Fruit fly (Drosophila melanogaster) whole organism, prepupa: ENCODE measurements around the gene CG4161.

Source experiments
- Blimp-1 ChIP-seq: fragments of 200-800 bp; sonication (Bioruptor generic); optimal IDR thresholded peaks from 3 replicates; lab custom pipeline; 2017; ENCODE audit warnings: missing biosample characterization, missing genetic modification characterization, mild to moderate bottlenecking, moderate library complexity, missing genetic modification reagents
- CG10631 ChIP-seq: fragments of 200-800 bp; sonication (Bioruptor generic); optimal IDR thresholded peaks from 2 replicates; lab custom pipeline; 2016; ENCODE audit warnings: missing biosample characterization, missing genetic modification characterization
- CG10669 ChIP-seq: fragments of 200-800 bp; sonication (Bioruptor generic); optimal IDR thresholded peaks from 3 replicates; lab custom pipeline; 2018; ENCODE audit warnings: missing biosample characterization, mild to moderate bottlenecking, missing genetic modification characterization, moderate library complexity
- CG11294 ChIP-seq: fragments of 200-800 bp; sonication (Bioruptor generic); IDR thresholded peaks from 2 replicates; pipeline ENCODE4 v1.3.6; 2022; ENCODE audit warnings: missing biosample characterization, missing genetic modification characterization
- CG11762 ChIP-seq: fragments of 200-800 bp; sonication (Bioruptor generic); optimal IDR thresholded peaks from 3 replicates; lab custom pipeline; 2016; ENCODE audit warnings: missing biosample characterization, missing genetic modification characterization; ENCODE audit not compliant: insufficient read depth
- CG1621 ChIP-seq: fragments of 200-800 bp; sonication (Bioruptor generic); optimal IDR thresholded peaks from 3 replicates; lab custom pipeline; 2018; ENCODE audit warnings: missing biosample characterization, mild to moderate bottlenecking, missing genetic modification characterization
- CG16779 ChIP-seq: fragments of 200-800 bp; sonication (Bioruptor generic); optimal IDR thresholded peaks from 3 replicates; lab custom pipeline; 2017; ENCODE audit warnings: missing biosample characterization, mild to moderate bottlenecking, missing genetic modification characterization
- CG31627 ChIP-seq: fragments of 200-800 bp; sonication (Bioruptor generic); optimal IDR thresholded peaks from 3 replicates; lab custom pipeline; 2016; ENCODE audit warnings: missing biosample characterization, missing genetic modification characterization
- CG32006 ChIP-seq: fragments of 200-800 bp; sonication (Bioruptor generic); optimal IDR thresholded peaks from 3 replicates; lab custom pipeline; 2017; ENCODE audit warnings: missing biosample characterization, mild to moderate bottlenecking, missing genetic modification characterization
- CG34406 ChIP-seq: fragments of 200-800 bp; sonication (Bioruptor generic); optimal IDR thresholded peaks from 3 replicates; lab custom pipeline; 2016; ENCODE audit warnings: missing biosample characterization, missing genetic modification characterization
- CG3919 ChIP-seq: fragments of 200-800 bp; sonication (Bioruptor generic); optimal IDR thresholded peaks from 3 replicates; lab custom pipeline; 2016; ENCODE audit warnings: missing biosample characterization, missing genetic modification characterization
- CG4318 ChIP-seq: fragments of 200-800 bp; sonication (Bioruptor generic); optimal IDR thresholded peaks from 3 replicates; lab custom pipeline; 2017; ENCODE audit warnings: missing biosample characterization, mild to moderate bottlenecking, missing genetic modification characterization
- CG6163 ChIP-seq: fragments of 200-800 bp; sonication (Bioruptor generic); IDR thresholded peaks from 3 replicates; pipeline ENCODE4 v1.3.6; 2022; ENCODE audit warnings: missing biosample characterization, missing genetic modification characterization
- CG6276 ChIP-seq: fragments of 200-800 bp; sonication (Bioruptor generic); optimal IDR thresholded peaks from 2 replicates; lab custom pipeline; 2017; ENCODE audit warnings: missing biosample characterization, mild to moderate bottlenecking, missing genetic modification characterization
- CG7368 ChIP-seq: fragments of 200-800 bp; sonication (Bioruptor generic); optimal IDR thresholded peaks from 3 replicates; lab custom pipeline; 2016; ENCODE audit warnings: missing biosample characterization, missing genetic modification characterization
- CG8119 ChIP-seq: fragments of 200-800 bp; sonication (Bioruptor generic); IDR thresholded peaks from 3 replicates; pipeline ENCODE4 v1.3.6; 2022; ENCODE audit warnings: missing biosample characterization, missing genetic modification characterization
- CG8319 ChIP-seq: fragments of 200-800 bp; sonication (Bioruptor generic); optimal IDR thresholded peaks from 3 replicates; lab custom pipeline; 2016; ENCODE audit warnings: missing biosample characterization, missing genetic modification characterization
- CG9139 ChIP-seq: fragments of 200-800 bp; sonication (Bioruptor generic); optimal IDR thresholded peaks from 3 replicates; lab custom pipeline; 2017; ENCODE audit warnings: missing biosample characterization, mild to moderate bottlenecking, missing genetic modification characterization
- Eip75B ChIP-seq: fragments of 200-800 bp; sonication (Bioruptor generic); optimal IDR thresholded peaks from 3 replicates; lab custom pipeline; 2016; ENCODE audit warnings: missing biosample characterization, missing genetic modification characterization
- Eip78C ChIP-seq: fragments of 200-800 bp; sonication (Bioruptor generic); peaks from one replicate; lab custom pipeline; 2016; ENCODE audit warnings: missing biosample characterization, missing genetic modification characterization
- Ets21C ChIP-seq: fragments of 200-800 bp; sonication (Bioruptor generic); optimal IDR thresholded peaks from 3 replicates; lab custom pipeline; 2016; ENCODE audit warnings: missing biosample characterization, missing genetic modification characterization
- Gug ChIP-seq: fragments of 200-800 bp; sonication (Bioruptor generic); IDR thresholded peaks from 2 replicates; pipeline ENCODE4 v1.3.6; 2022; ENCODE audit warnings: missing biosample characterization, missing genetic modification characterization
- Hr38 ChIP-seq: sonication (Bioruptor generic); optimal IDR thresholded peaks from 2 replicates; lab custom pipeline; 2016; ENCODE audit warnings: missing biosample characterization, missing genetic modification characterization
- Hr39 ChIP-seq: fragments of 200-800 bp; sonication (Bioruptor generic); optimal IDR thresholded peaks from 2 replicates; lab custom pipeline; 2016; ENCODE audit warnings: missing biosample characterization, missing genetic modification characterization
- Hr4 ChIP-seq: fragments of 200-800 bp; sonication (Bioruptor generic); optimal IDR thresholded peaks from 3 replicates; lab custom pipeline; 2016; ENCODE audit warnings: missing biosample characterization, missing genetic modification characterization
- Lpt ChIP-seq: fragments of 200-800 bp; sonication (Bioruptor generic); optimal IDR thresholded peaks from 3 replicates; lab custom pipeline; 2016; ENCODE audit warnings: missing biosample characterization, missing genetic modification characterization
- Met ChIP-seq: fragments of 200-800 bp; sonication (Bioruptor generic); optimal IDR thresholded peaks from 3 replicates; lab custom pipeline; 2016; ENCODE audit warnings: missing biosample characterization, missing genetic modification characterization
- Smox ChIP-seq: fragments of 200-800 bp; sonication (Bioruptor generic); optimal IDR thresholded peaks from 3 replicates; lab custom pipeline; 2016; ENCODE audit warnings: missing biosample characterization, missing genetic modification characterization
- Sox102F ChIP-seq: fragments of 200-800 bp; sonication (Bioruptor generic); optimal IDR thresholded peaks from 2 replicates; lab custom pipeline; 2016; ENCODE audit warnings: missing biosample characterization, mild to moderate bottlenecking, missing genetic modification characterization
- achi ChIP-seq: fragments of 200-800 bp; sonication (Bioruptor generic); optimal IDR thresholded peaks from 3 replicates; lab custom pipeline; 2016; ENCODE audit warnings: missing biosample characterization, missing genetic modification characterization
- acj6 ChIP-seq: fragments of 200-800 bp; sonication (Bioruptor generic); optimal IDR thresholded peaks from 3 replicates; lab custom pipeline; 2016; ENCODE audit warnings: missing biosample characterization, missing genetic modification characterization
- cyc ChIP-seq: fragments of 200-800 bp; sonication (Bioruptor generic); optimal IDR thresholded peaks from 3 replicates; lab custom pipeline; 2016; ENCODE audit warnings: missing biosample characterization, missing genetic modification characterization
- dsx ChIP-seq: fragments of 200-800 bp; optimal IDR thresholded peaks from 3 replicates; lab custom pipeline; 2019; ENCODE audit warnings: missing biosample characterization, mild to moderate bottlenecking, missing genetic modification characterization, moderate library complexity; ENCODE audit not compliant: poor library complexity, severe bottlenecking
- esn ChIP-seq: fragments of 200-800 bp; sonication (Bioruptor generic); optimal IDR thresholded peaks from 2 replicates; lab custom pipeline; 2016; ENCODE audit warnings: missing biosample characterization, mild to moderate bottlenecking, missing genetic modification characterization, moderate library complexity
- fd85E ChIP-seq: fragments of 200-800 bp; sonication (Bioruptor generic); optimal IDR thresholded peaks from 3 replicates; lab custom pipeline; 2016; ENCODE audit warnings: missing biosample characterization, missing genetic modification characterization
- fkh ChIP-seq: fragments of 200-800 bp; sonication (Bioruptor generic); optimal IDR thresholded peaks from 3 replicates; lab custom pipeline; 2017; ENCODE audit warnings: missing biosample characterization, mild to moderate bottlenecking, missing genetic modification characterization, moderate library complexity
- lz ChIP-seq: fragments of 200-800 bp; sonication (Bioruptor generic); optimal IDR thresholded peaks from 3 replicates; lab custom pipeline; 2016; ENCODE audit warnings: missing biosample characterization, missing genetic modification characterization
- net ChIP-seq: fragments of 200-800 bp; sonication (Bioruptor generic); optimal IDR thresholded peaks from 3 replicates; lab custom pipeline; 2016; ENCODE audit warnings: missing biosample characterization, missing genetic modification characterization
- pdm3 ChIP-seq: fragments of 200-800 bp; sonication (Bioruptor generic); optimal IDR thresholded peaks from 3 replicates; lab custom pipeline; 2016; ENCODE audit warnings: missing biosample characterization, missing genetic modification characterization
- salr ChIP-seq, 2 experiments: fragments of 200-800 bp; sonication (Bioruptor generic); optimal IDR thresholded peaks; 3 replicates each; lab custom pipeline; 2016 to 2018; ENCODE audit warnings: missing biosample characterization in 2 of 2, missing genetic modification characterization in 2 of 2, mild to moderate bottlenecking in 1 of 2
- ss ChIP-seq, 2 experiments: fragments of 200-800 bp; sonication (Bioruptor generic); optimal IDR thresholded peaks; 2 replicates in 1 of 2; 3 replicates in 1 of 2; lab custom pipeline; 2017 to 2018; ENCODE audit warnings: mild to moderate bottlenecking in 2 of 2, missing biosample characterization in 2 of 2, missing genetic modification characterization in 2 of 2, moderate library complexity in 1 of 2
- svp ChIP-seq: fragments of 200-800 bp; sonication (Bioruptor generic); peaks from one replicate; lab custom pipeline; 2016; ENCODE audit warnings: missing biosample characterization, missing genetic modification characterization
- topi ChIP-seq: fragments of 200-800 bp; sonication (Bioruptor generic); optimal IDR thresholded peaks from 3 replicates; lab custom pipeline; 2016; ENCODE audit warnings: missing biosample characterization, missing genetic modification characterization
- vri ChIP-seq: fragments of 200-800 bp; sonication (Bioruptor generic); optimal IDR thresholded peaks from 3 replicates; lab custom pipeline; 2016; ENCODE audit warnings: missing biosample characterization, mild to moderate bottlenecking, missing genetic modification characterization

The CG4161 gene

DNA sequence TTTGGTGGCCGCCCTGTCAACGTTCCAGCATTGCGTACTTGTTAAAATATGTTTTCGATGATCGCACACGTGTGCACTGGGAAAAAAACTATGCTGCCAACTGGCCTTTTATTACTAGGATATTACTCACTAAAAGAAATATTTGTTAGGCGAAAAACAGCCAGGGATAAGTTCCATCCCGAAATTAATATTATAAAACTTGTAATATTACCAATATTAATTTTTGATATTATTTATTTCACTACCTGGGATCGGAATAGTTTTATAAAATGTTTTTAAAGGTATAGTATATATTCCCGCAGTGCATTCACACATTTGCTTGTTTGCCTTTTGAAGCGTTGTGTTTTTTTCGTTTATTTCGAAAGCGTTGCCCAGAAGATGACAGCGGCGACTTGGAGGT lies 30.4 kb downstream of the CG4161 start (continued):
- TF ChIP-seq Gug (GFP tag; lab: Robert Waterston, UW) (no peak), Eip78C (GFP tag; lab: Kevin White, UChicago) (peak; percentile 84), svp (GFP tag; lab: Kevin White, UChicago) (peak; percentile 83), dsx (GFP tag; lab: Kevin White, UChicago) (peak; percentile 29), ss (GFP tag; optimal IDR thresholded peaks at IDR 0.05; lab: Kevin White, UChicago) (no peak), CG6276 (GFP tag; lab: Kevin White, UChicago) (no peak), Met (GFP tag; lab: Kevin White, UChicago) (peak; percentile 70), net (GFP tag; lab: Kevin White, UChicago) (peak; percentile 42), Hr4 (GFP tag; lab: Kevin White, UChicago) (peak; percentile 9), CG4318 (GFP tag; lab: Kevin White, UChicago) (no peak), CG9139 (GFP tag; lab: Kevin White, UChicago) (no peak), acj6 (GFP tag; lab: Kevin White, UChicago) (peak; percentile 12), CG7368 (peak; percentile 14), CG34406 (GFP tag; lab: Kevin White, UChicago) (peak; percentile 46), Eip75B (GFP tag; lab: Kevin White, UChicago) (no peak), CG16779 (tag; lab: Kevin White, UChicago) (no peak), CG8119 (GFP tag; lab: Robert Waterston, UW) (no peak), CG32006 (GFP tag; lab: Kevin White, UChicago) (no peak), CG11762 (GFP tag; lab: Kevin White, UChicago) (no peak), CG31627 (no peak), Hr38 (GFP tag; lab: Kevin White, UChicago) (no peak), cyc (GFP tag; lab: Kevin White, UChicago) (peak; percentile 54), CG3919 (peak; percentile 36)

DNA sequence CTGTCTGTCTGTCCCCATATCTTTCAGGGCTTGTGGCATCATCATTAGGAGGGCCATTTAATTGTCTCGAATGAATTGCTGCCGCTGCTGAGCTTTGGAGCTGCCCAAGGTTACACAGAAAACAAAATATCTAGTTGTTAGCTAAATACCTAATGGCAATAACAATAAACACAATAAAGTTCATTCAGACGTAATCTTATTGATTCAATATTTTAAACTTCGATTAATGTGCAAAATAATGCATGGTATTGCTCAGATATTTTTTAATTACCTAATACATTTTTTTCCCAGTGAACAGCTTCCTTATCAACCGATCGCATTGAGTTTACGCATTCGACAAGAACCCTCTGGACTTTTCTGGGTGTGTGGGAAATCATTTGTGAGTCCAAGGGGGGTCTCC lies 32.0 kb downstream of the CG4161 start:
- TF ChIP-seq Eip75B (GFP tag; lab: Kevin White, UChicago) (peak; percentile 8), Met (GFP tag; lab: Kevin White, UChicago) (peak; percentile 37), CG7368 (no peak), Hr4 (GFP tag; lab: Kevin White, UChicago) (no peak), esn (GFP tag; lab: Kevin White, UChicago) (peak; percentile 45), CG31627 (peak; percentile 42), Ets21C (GFP tag; lab: Kevin White, UChicago) (peak; percentile 17), Hr39 (peak; percentile 47), topi (GFP tag; lab: Kevin White, UChicago) (peak; percentile 26), CG6276 (GFP tag; lab: Kevin White, UChicago) (no peak), Smox (GFP tag; lab: Kevin White, UChicago) (peak; percentile 10), CG6163 (GFP tag; lab: Robert Waterston, UW) (0 out of 3 replicates have a peak, but pooled peaks have one; percentile 8), Sox102F (GFP tag; lab: Kevin White, UChicago) (peak; percentile 3), CG11762 (GFP tag; lab: Kevin White, UChicago) (no peak), Eip78C (GFP tag; lab: Kevin White, UChicago) (peak; percentile 46), svp (GFP tag; lab: Kevin White, UChicago) (peak; percentile 64)
- TF ChIP-seq, all 60 proteins: peak for 12

DNA sequence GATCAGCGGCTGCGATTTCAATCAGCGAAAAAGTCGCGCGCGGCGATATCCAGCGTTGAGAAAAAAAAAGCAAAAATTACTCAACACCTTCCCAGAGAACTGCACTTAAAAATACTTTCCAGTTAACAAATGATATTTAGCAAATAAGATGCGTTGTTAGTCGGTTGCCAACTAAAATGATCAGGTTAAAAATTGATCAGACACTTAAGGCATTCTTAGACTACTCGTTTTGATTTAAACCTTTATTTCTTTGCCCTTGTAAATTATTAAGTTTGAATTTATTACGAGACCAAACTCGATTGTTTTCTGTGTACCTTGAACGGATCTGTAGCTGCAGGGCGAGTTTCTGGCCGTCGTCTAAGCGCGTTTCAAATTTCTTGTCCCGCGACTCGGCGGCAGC lies 32.8 kb downstream of the CG4161 start:
- TF ChIP-seq CG9139 (GFP tag; lab: Kevin White, UChicago) (no peak), CG10669 (GFP tag; lab: Kevin White, UChicago) (no peak), Lpt (peak; percentile 42), CG6276 (GFP tag; lab: Kevin White, UChicago) (peak; percentile 67), Hr4 (GFP tag; lab: Kevin White, UChicago) (peak; percentile 72), CG8119 (GFP tag; lab: Robert Waterston, UW) (peak; percentile 75), achi (peak; percentile 44), Hr39 (peak; percentile 45), CG11294 (GFP tag; lab: Robert Waterston, UW) (no peak), fd85E (no peak), Smox (GFP tag; lab: Kevin White, UChicago) (peak; percentile 5), dsx (GFP tag; lab: Kevin White, UChicago) (no peak), esn (GFP tag; lab: Kevin White, UChicago) (peak; percentile 48), fkh (GFP tag; lab: Kevin White, UChicago) (no peak), lz (GFP tag; lab: Kevin White, UChicago) (peak; percentile 39), CG1621 (no peak), vri (GFP tag; lab: Kevin White, UChicago) (peak; percentile 24), CG10631 (GFP tag; lab: Kevin White, UChicago) (no peak), ss (GFP tag; optimal IDR thresholded peaks at IDR 0.05; lab: Kevin White, UChicago) (no peak), salr (GFP tag; optimal IDR thresholded peaks at IDR 0.05; lab: Kevin White, UChicago) (peak in 1 of 2 experiments; percentile 53), CG7368 (no peak), CG11762 (GFP tag; lab: Kevin White, UChicago) (no peak), CG8319 (GFP tag; lab: Kevin White, UChicago) (no peak), topi (GFP tag; lab: Kevin White, UChicago) (peak; percentile 39), Ets21C (GFP tag; lab: Kevin White, UChicago) (no peak), CG31627 (peak; percentile 35), Blimp-1 (GFP tag; lab: Kevin White, UChicago) (no peak), pdm3 (GFP tag; lab: Kevin White, UChicago) (peak; percentile 39), Sox102F (GFP tag; lab: Kevin White, UChicago) (peak; percentile 26)
